Worm (Caenorhabditis elegans): ENCODE results near the gene M02D8.5.

DNA sequence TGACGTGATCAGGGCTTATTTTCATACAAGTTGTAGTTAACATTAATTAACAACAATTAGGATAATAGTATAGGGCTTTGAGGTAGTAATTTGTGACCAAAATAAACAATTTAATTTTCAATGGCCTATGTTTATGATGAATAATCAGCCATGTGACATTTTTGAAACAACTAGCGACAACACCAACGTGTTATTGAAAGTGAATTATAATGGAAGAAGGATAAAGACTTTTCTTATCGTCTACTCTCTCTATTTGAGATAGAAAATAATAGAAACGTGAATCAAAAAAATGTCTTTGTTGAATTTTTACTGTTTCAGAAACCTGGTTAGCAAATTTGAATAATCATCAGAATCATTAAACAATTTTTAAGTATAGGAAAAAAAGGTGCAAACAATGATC is 23.6 kb downstream of the M02D8.5 start:
- TF ChIP-seq pha-4 (tag; optimal IDR thresholded peaks at IDR 0.05) (no peak), fos-1 (tag; optimal IDR thresholded peaks at IDR 0.05) (no peak), egl-27 (tag; optimal IDR thresholded peaks at IDR 0.05) (no peak), ceh-28 (tag; optimal IDR thresholded peaks at IDR 0.05) (no peak), nhr-12 (tag; optimal IDR thresholded peaks at IDR 0.05) (no peak), nhr-11 (tag; optimal IDR thresholded peaks at IDR 0.05) (no peak), ceh-9 (tag; optimal IDR thresholded peaks at IDR 0.05) (no peak), nhr-237 (tag; optimal IDR thresholded peaks at IDR 0.05) (no peak), nhr-77 (tag; optimal IDR thresholded peaks at IDR 0.05) (no peak), mml-1 (tag; optimal IDR thresholded peaks at IDR 0.05) (no peak), nhr-23 (tag; optimal IDR thresholded peaks at IDR 0.05) (no peak), nfya-1 (tag; optimal IDR thresholded peaks at IDR 0.05; ENCODE audit: insufficient read depth) (no peak), nhr-67 (tag; optimal IDR thresholded peaks at IDR 0.05) (no peak)

Data from whole organism, L3 larva.